Fruit fly (Drosophila melanogaster) whole organism, embryonic: ENCODE measurements around the gene Gr93d.

Experiments
- CG10321 ChIP-seq: fragments of 200-800 bp; sonication (Bioruptor generic); IDR thresholded peaks from 2 replicates; pipeline ENCODE4 v1.3.6; 2022; ENCODE audit warnings: missing biosample characterization, missing genetic modification characterization
- CG10462 ChIP-seq: fragments of 200-800 bp; sonication (Bioruptor generic); optimal IDR thresholded peaks from 2 replicates; lab custom pipeline; 2016; ENCODE audit warnings: missing biosample characterization, missing genetic modification characterization
- CG10565 ChIP-seq: fragments of 200-800 bp; sonication (Bioruptor generic); optimal IDR thresholded peaks from 3 replicates; lab custom pipeline; 2016; ENCODE audit warnings: missing biosample characterization, mild to moderate bottlenecking, missing genetic modification characterization
- CG12659 ChIP-seq: fragments of 200-800 bp; sonication (Bioruptor generic); optimal IDR thresholded peaks from 3 replicates; lab custom pipeline; 2017; ENCODE audit warnings: mild to moderate bottlenecking, missing biosample characterization, missing genetic modification reagents, missing genetic modification characterization
- CG13624 ChIP-seq: fragments of 200-800 bp; sonication (Bioruptor generic); optimal IDR thresholded peaks from 2 replicates; lab custom pipeline; 2016; ENCODE audit warnings: missing biosample characterization, missing genetic modification characterization
- CG13775 ChIP-seq: fragments of 200-800 bp; sonication (Bioruptor generic); optimal IDR thresholded peaks from 3 replicates; lab custom pipeline; 2017; ENCODE audit warnings: missing biosample characterization, mild to moderate bottlenecking, missing genetic modification characterization
- CG15011 ChIP-seq: fragments of 200-800 bp; sonication (Bioruptor generic); optimal IDR thresholded peaks from 3 replicates; lab custom pipeline; 2018; ENCODE audit warnings: missing biosample characterization, mild to moderate bottlenecking, missing genetic modification characterization
- CG16779 ChIP-seq: fragments of 200-800 bp; sonication (Bioruptor generic); IDR thresholded peaks from 2 replicates; pipeline ENCODE4 v1.3.6; 2022; ENCODE audit warnings: missing biosample characterization, missing genetic modification characterization
- CG17829 ChIP-seq: fragments of 200-800 bp; optimal IDR thresholded peaks from 2 replicates; lab custom pipeline; 2019; ENCODE audit warnings: missing biosample characterization, mild to moderate bottlenecking, missing genetic modification characterization, moderate library complexity
- CG18262 ChIP-seq: fragments of 200-800 bp; optimal IDR thresholded peaks from 3 replicates; lab custom pipeline; 2019; ENCODE audit warnings: missing biosample characterization, mild to moderate bottlenecking, missing genetic modification characterization, moderate library complexity
- CG2199 ChIP-seq: fragments of 200-800 bp; sonication (Bioruptor generic); IDR thresholded peaks from 3 replicates; pipeline ENCODE4 v1.3.6; 2022; ENCODE audit warnings: missing biosample characterization, missing genetic modification characterization
- CG30403 ChIP-seq: fragments of 200-800 bp; sonication (Bioruptor generic); optimal IDR thresholded peaks from 3 replicates; lab custom pipeline; 2016; ENCODE audit warnings: missing biosample characterization, missing genetic modification characterization
- CG31365 ChIP-seq: fragments of 200-800 bp; sonication (Bioruptor generic); optimal IDR thresholded peaks from 2 replicates; lab custom pipeline; 2018; ENCODE audit warnings: missing biosample characterization, mild to moderate bottlenecking, missing genetic modification characterization
- CG34422 ChIP-seq: fragments of 200-800 bp; sonication (Bioruptor generic); IDR thresholded peaks from 3 replicates; pipeline ENCODE4 v1.3.6; 2022; ENCODE audit warnings: missing biosample characterization, missing genetic modification characterization
- CG3726 ChIP-seq: fragments of 200-800 bp; sonication (Bioruptor generic); IDR thresholded peaks from 3 replicates; pipeline ENCODE4, ENCODE4 v1.3.6; 2022; ENCODE audit warnings: missing biosample characterization, missing genetic modification characterization
- CG4360 ChIP-seq: fragments of 200-800 bp; sonication (Bioruptor generic); IDR thresholded peaks from 2 replicates; pipeline ENCODE4 v1.3.6; 2022; ENCODE audit warnings: missing biosample characterization, missing genetic modification characterization
- CG7372 ChIP-seq: fragments of 200-800 bp; sonication (Bioruptor generic); IDR thresholded peaks from 2 replicates; pipeline ENCODE4 v1.3.6; 2022; ENCODE audit warnings: missing biosample characterization, missing genetic modification characterization
- CG7963 ChIP-seq: fragments of 200-800 bp; sonication (Bioruptor generic); IDR thresholded peaks from 3 replicates; pipeline ENCODE4 v1.3.6; 2022; ENCODE audit warnings: missing biosample characterization, missing genetic modification characterization; ENCODE audit not compliant: partially characterized antibody
- Doc2 ChIP-seq: fragments of 200-800 bp; sonication (Bioruptor generic); IDR thresholded peaks from 2 replicates; pipeline ENCODE4 v1.3.6; 2022; ENCODE audit warnings: missing biosample characterization, missing genetic modification characterization
- Doc3 ChIP-seq: fragments of 200-800 bp; sonication (Bioruptor generic); IDR thresholded peaks from 3 replicates; pipeline ENCODE4 v1.3.6; 2022; ENCODE audit warnings: missing biosample characterization, missing genetic modification characterization; ENCODE audit not compliant: partially characterized antibody
- Elba2 ChIP-seq: fragments of 200-800 bp; sonication (Bioruptor generic); optimal IDR thresholded peaks from 3 replicates; lab custom pipeline; 2016; ENCODE audit warnings: missing biosample characterization, missing genetic modification characterization
- Ets65A ChIP-seq: fragments of 200-800 bp; sonication (Bioruptor generic); peaks from one replicate; lab custom pipeline; 2016; ENCODE audit warnings: missing biosample characterization, missing genetic modification characterization
- Gsc ChIP-seq: fragments of 200-800 bp; sonication (Bioruptor generic); IDR thresholded peaks from 2 replicates; pipeline ENCODE4 v1.3.6; 2022; ENCODE audit warnings: missing biosample characterization, missing genetic modification characterization
- HHEX ChIP-seq: fragments of 200-800 bp; sonication (Bioruptor generic); optimal IDR thresholded peaks from 3 replicates; lab custom pipeline; 2017; ENCODE audit warnings: missing biosample characterization, mild to moderate bottlenecking, missing genetic modification characterization, missing genetic modification reagents
- HmgD ChIP-seq: fragments of 200-800 bp; sonication (Bioruptor generic); optimal IDR thresholded peaks from 3 replicates; lab custom pipeline; 2016; ENCODE audit warnings: missing biosample characterization, missing genetic modification characterization
- Hr51 ChIP-seq, 2 experiments: fragments of 200-800 bp; sonication (Bioruptor generic); optimal IDR thresholded peaks; 2 replicates in 1 of 2; 3 replicates in 1 of 2; lab custom pipeline; 2016 to 2018; ENCODE audit warnings: missing biosample characterization in 2 of 2, missing genetic modification characterization in 2 of 2, mild to moderate bottlenecking in 1 of 2, moderate library complexity in 1 of 2
- Jarid2 ChIP-seq: fragments of 200-800 bp; sonication (Bioruptor generic); optimal IDR thresholded peaks from 3 replicates; lab custom pipeline; 2017; ENCODE audit warnings: mild to moderate bottlenecking, missing biosample characterization, missing genetic modification reagents, missing genetic modification characterization
- Lhr ChIP-seq: fragments of 200-800 bp; sonication (Bioruptor generic); optimal IDR thresholded peaks from 3 replicates; lab custom pipeline; 2017; ENCODE audit warnings: mild to moderate bottlenecking, missing biosample characterization, missing genetic modification reagents, missing genetic modification characterization
- NC2α ChIP-seq: fragments of 200-800 bp; sonication (Bioruptor generic); optimal IDR thresholded peaks from 2 replicates; lab custom pipeline; 2016; ENCODE audit warnings: missing biosample characterization, missing genetic modification characterization
- Six4 ChIP-seq: fragments of 200-800 bp; sonication (Bioruptor generic); optimal IDR thresholded peaks from 2 replicates; lab custom pipeline; 2016; ENCODE audit warnings: missing biosample characterization, missing genetic modification characterization
- Sox102F ChIP-seq: fragments of 200-800 bp; sonication (Bioruptor generic); optimal IDR thresholded peaks from 2 replicates; lab custom pipeline; 2018; ENCODE audit warnings: missing biosample characterization, mild to moderate bottlenecking, missing genetic modification characterization, moderate library complexity
- ac ChIP-seq: fragments of 200-800 bp; sonication (Bioruptor generic); optimal IDR thresholded peaks from 3 replicates; lab custom pipeline; 2017; ENCODE audit warnings: missing biosample characterization, mild to moderate bottlenecking, missing genetic modification characterization
- ara ChIP-seq: fragments of 200-800 bp; sonication (Bioruptor generic); IDR thresholded peaks from 2 replicates; pipeline ENCODE4 v1.3.6; 2022; ENCODE audit warnings: missing biosample characterization, missing genetic modification characterization
- bab2 ChIP-seq: fragments of 200-800 bp; sonication (Bioruptor generic); optimal IDR thresholded peaks from 2 replicates; lab custom pipeline; 2016; ENCODE audit warnings: missing biosample characterization, missing genetic modification characterization
- eve ChIP-seq, 2 experiments: fragments of >200 bp; optimal IDR thresholded peaks; 2 replicates each; lab custom pipeline; 2017; ENCODE audit warnings: missing biosample characterization in 2 of 2, missing genetic modification characterization in 2 of 2
- fd64A ChIP-seq: fragments of 200-800 bp; sonication (Bioruptor generic); optimal IDR thresholded peaks from 3 replicates; lab custom pipeline; 2018; ENCODE audit warnings: missing biosample characterization, mild to moderate bottlenecking, missing genetic modification characterization
- hb ChIP-seq: fragments of 200-800 bp; sonication (Bioruptor generic); IDR thresholded peaks from 3 replicates; pipeline ENCODE4 v1.3.6; 2022; ENCODE audit warnings: missing biosample characterization, missing genetic modification characterization; ENCODE audit not compliant: partially characterized antibody
- hth ChIP-seq: fragments of >200 bp; optimal IDR thresholded peaks from 2 replicates; lab custom pipeline; 2017; ENCODE audit warnings: inconsistent platforms
- inv ChIP-seq: fragments of 200-800 bp; sonication (Bioruptor generic); IDR thresholded peaks from 2 replicates; pipeline ENCODE4 v1.3.6; 2022; ENCODE audit warnings: missing biosample characterization, missing genetic modification characterization; ENCODE audit not compliant: partially characterized antibody
- kah ChIP-seq: fragments of 200-800 bp; sonication (Bioruptor generic); optimal IDR thresholded peaks from 2 replicates; lab custom pipeline; 2018; ENCODE audit warnings: missing biosample characterization, mild to moderate bottlenecking, missing genetic modification characterization
- pan ChIP-seq, 4 experiments: fragments of >200 bp in 3 of 4; fragments of 200-800 bp in 1 of 4; sonication (Bioruptor generic) in 1 of 4; optimal IDR thresholded peaks in 3 of 4; IDR thresholded peaks in 1 of 4; 2 replicates each; pipeline versions ENCODE4 v1.3.6 to Lab custom; 2017 to 2022; ENCODE audit warnings: missing biosample characterization in 2 of 4, missing genetic modification characterization in 2 of 4, mixed read lengths in 1 of 4
- sc ChIP-seq, 3 experiments: fragments of >200 bp in 2 of 3; fragments of 200-800 bp in 1 of 3; sonication (Bioruptor generic) in 1 of 3; optimal IDR thresholded peaks; 2 replicates in 2 of 3; 3 replicates in 1 of 3; lab custom pipeline; 2017; ENCODE audit warnings: mild to moderate bottlenecking in 1 of 3, missing biosample characterization in 1 of 3, missing genetic modification characterization in 1 of 3, missing genetic modification reagents in 1 of 3
- slbo ChIP-seq: fragments of 200-800 bp; sonication (Bioruptor generic); IDR thresholded peaks from 2 replicates; pipeline ENCODE4 v1.3.6; 2022; ENCODE audit warnings: missing biosample characterization, missing genetic modification characterization
- slou ChIP-seq: fragments of 200-800 bp; sonication (Bioruptor generic); optimal IDR thresholded peaks from 3 replicates; lab custom pipeline; 2016; ENCODE audit warnings: missing biosample characterization, missing genetic modification characterization
- slp2 ChIP-seq: fragments of 200-800 bp; sonication (Bioruptor generic); optimal IDR thresholded peaks from 2 replicates; lab custom pipeline; 2016; ENCODE audit warnings: missing biosample characterization, missing genetic modification characterization
- sug ChIP-seq: fragments of 200-800 bp; optimal IDR thresholded peaks from 2 replicates; lab custom pipeline; 2019; ENCODE audit warnings: missing biosample characterization, mild to moderate bottlenecking, missing genetic modification characterization, moderate library complexity
- tap ChIP-seq: fragments of 200-800 bp; optimal IDR thresholded peaks from 3 replicates; lab custom pipeline; 2019; ENCODE audit warnings: missing biosample characterization, mild to moderate bottlenecking, missing genetic modification characterization, moderate library complexity
- unpg ChIP-seq: fragments of 200-800 bp; sonication (Bioruptor generic); optimal IDR thresholded peaks from 3 replicates; lab custom pipeline; 2018; ENCODE audit warnings: missing biosample characterization, mild to moderate bottlenecking, missing genetic modification characterization, moderate library complexity

The Gr93d gene

dm6 chr3R:21870158-21870971 is 23.9 kb upstream of the Gr93d start, which contains the start of gene CG31431:
Gene CG31431, plus strand, starts transcription at chr3R:21870681.
- peak; percentile 73 to 97 for TF ChIP-seq eve (GFP tag; optimal IDR thresholded peaks at IDR 0.05; lab: Kevin White, UChicago)
- TF ChIP-seq CG16779 (GFP tag; lab: Robert Waterston, UW), result peak; percentile 96
- peak; percentile 85 for TF ChIP-seq Jarid2 (GFP tag; lab: Kevin White, UChicago)
- peak; percentile 96 for TF ChIP-seq CG3726 (GFP tag; lab: Robert Waterston, UW)
- peak; percentile 94 for TF ChIP-seq CG10462 (GFP tag; lab: Kevin White, UChicago)
- no peak for TF ChIP-seq pan (optimal IDR thresholded peaks at IDR 0.05; lab: Kevin White, UChicago)
- peak in 1 of 2 experiments; percentile 98 for TF ChIP-seq pan (GFP tag; optimal IDR thresholded peaks at IDR 0.05 in 1 of 2, IDR thresholded peaks at IDR 0.05 in 1 of 2)
- peak; percentile 96 for TF ChIP-seq Six4 (GFP tag; lab: Kevin White, UChicago)
- TF ChIP-seq Doc3 (GFP tag; lab: Robert Waterston, UW), result no peak
- peak; percentile 98 for TF ChIP-seq bab2 (GFP tag; lab: Kevin White, UChicago)
- TF ChIP-seq CG10565 (GFP tag; lab: Kevin White, UChicago), result peak; percentile 91
- TF ChIP-seq Ets65A (GFP tag; lab: Kevin White, UChicago), result peak; percentile 99
- peak; percentile 95 for TF ChIP-seq slp2 (GFP tag; lab: Kevin White, UChicago)
- peak; percentile 98 for TF ChIP-seq CG7372 (GFP tag; lab: Robert Waterston, UW)
- TF ChIP-seq CG13624 (GFP tag; lab: Kevin White, UChicago), result peak; percentile 98
- peak; percentile 81 for TF ChIP-seq CG4360
- peak; percentile 83 for TF ChIP-seq fd64A (GFP tag; lab: Kevin White, UChicago)
- TF ChIP-seq ac (GFP tag; lab: Kevin White, UChicago), result peak; percentile 88
- TF ChIP-seq Doc2 (GFP tag; lab: Robert Waterston, UW), result peak; percentile 90
- peak; percentile 93 for TF ChIP-seq NC2α (GFP tag; lab: Kevin White, UChicago)
- TF ChIP-seq CG10321 (GFP tag; lab: Robert Waterston, UW), result peak; percentile 71
- TF ChIP-seq kah, result peak; percentile 93
- TF ChIP-seq CG18262 (tag; lab: Kevin White, UChicago), result peak; percentile 96
- peak; percentile 96 for TF ChIP-seq sug (tag; lab: Kevin White, UChicago)
- peak; percentile 98 for TF ChIP-seq CG17829 (tag; lab: Kevin White, UChicago)
- TF ChIP-seq hb (GFP tag; lab: Robert Waterston, UW), result no peak
- TF ChIP-seq tap (tag; lab: Kevin White, UChicago), result peak; percentile 97
- TF ChIP-seq unpg, result peak; percentile 98
- TF ChIP-seq inv (GFP tag; lab: Robert Waterston, UW), result no peak
- TF ChIP-seq CG30403 (GFP tag; lab: Kevin White, UChicago), result peak; percentile 97
- peak; percentile 98 for TF ChIP-seq CG34422 (GFP tag; lab: Robert Waterston, UW)
- peak; percentile 97 for TF ChIP-seq ara (GFP tag; lab: Robert Waterston, UW)
- TF ChIP-seq HHEX (GFP tag; lab: Kevin White, UChicago), result peak; percentile 98
- peak; percentile 96 for TF ChIP-seq CG15011 (GFP tag; lab: Kevin White, UChicago)
- TF ChIP-seq CG12659 (GFP tag; lab: Kevin White, UChicago), result peak; percentile 98
- no peak for TF ChIP-seq sc (optimal IDR thresholded peaks at IDR 0.05; lab: Kevin White, UChicago)
- peak; percentile 87 for TF ChIP-seq sc (GFP tag; optimal IDR thresholded peaks at IDR 0.05; lab: Kevin White, UChicago)
- no peak for TF ChIP-seq CG7963 (GFP tag; lab: Robert Waterston, UW)
- TF ChIP-seq CG13775 (GFP tag; lab: Kevin White, UChicago), result peak; percentile 95
- TF ChIP-seq Sox102F, result peak; percentile 96
- TF ChIP-seq Hr51 (GFP tag; optimal IDR thresholded peaks at IDR 0.05; lab: Kevin White, UChicago), result peak; percentile 95 to 96
- peak; percentile 41 for TF ChIP-seq Elba2 (GFP tag; lab: Kevin White, UChicago)
- peak; percentile 88 for TF ChIP-seq CG31365 (tag; lab: Kevin White, UChicago)
- no peak for TF ChIP-seq hth (lab: Kevin White, UChicago)
- TF ChIP-seq slbo (GFP tag; lab: Robert Waterston, UW), result peak; percentile 99
- peak; percentile 93 for TF ChIP-seq CG2199 (GFP tag; lab: Robert Waterston, UW)
- TF ChIP-seq slou (GFP tag; lab: Kevin White, UChicago), result peak; percentile 94
- TF ChIP-seq Gsc (GFP tag; lab: Robert Waterston, UW), result no peak; the same call in none of the 2 replicates
- peak; percentile 95 for TF ChIP-seq HmgD (GFP tag; lab: Kevin White, UChicago)
- peak; percentile 87 for TF ChIP-seq Lhr
